Worm (Caenorhabditis elegans): Measurements from ENCODE around the gene math-18.
"Not testable (repeated sequence)": the region's sequence is repeated elsewhere in the genome, so short reads cannot be mapped to it uniquely, and the experiment has no call there.

Gene math-18

ce11 chrII:2137235-2137634 is 16.6 kb upstream of the math-18 start, which contains the start of gene C40A11.4:
TSS of gene C40A11.4 (plus strand) at chrII:2137422.
- TF ChIP-seq T22C8.4 (GFP tag; IDR thresholded peaks at IDR 0.05), result peak; percentile 32; the same call in 1 of the 2 replicates
- TF ChIP-seq ztf-29 (GFP tag; IDR thresholded peaks at IDR 0.05), result no peak

ce11 chrII:2138901-2139300 is 14.9 kb upstream of the math-18 start:
- TF ChIP-seq T22C8.4 (GFP tag; IDR thresholded peaks at IDR 0.05), result no peak
- no peak for TF ChIP-seq klf-2 (GFP tag; conservative IDR thresholded peaks at IDR 0.05)
- no peak for TF ChIP-seq ref-1 (GFP tag; conservative IDR thresholded peaks at IDR 0.05)
- TF ChIP-seq flt-1 (GFP tag; IDR thresholded peaks at IDR 0.05), result no peak
- no peak for TF ChIP-seq tab-1 (GFP tag; IDR thresholded peaks at IDR 0.05)
- no peak for TF ChIP-seq med-1 (GFP tag; optimal IDR thresholded peaks at IDR 0.05; ENCODE audit: insufficient read depth)
- no peak for TF ChIP-seq ztf-29 (GFP tag; IDR thresholded peaks at IDR 0.05)
- no peak for TF ChIP-seq cog-1 (tag; optimal IDR thresholded peaks at IDR 0.05)
- no peak for TF ChIP-seq ztf-23 (GFP tag; IDR thresholded peaks at IDR 0.05)

ce11 chrII:2140817-2141216 is 13.0 kb upstream of the math-18 start, which contains the start of gene C40A11.3:
TSS of gene C40A11.3 (plus strand) at chrII:2141117.
- TF ChIP-seq ztf-29 (GFP tag; IDR thresholded peaks at IDR 0.05), result no peak
- TF ChIP-seq flt-1 (GFP tag; IDR thresholded peaks at IDR 0.05), result no peak
- TF ChIP-seq ztf-23 (GFP tag; IDR thresholded peaks at IDR 0.05), result no peak
- no peak for TF ChIP-seq T22C8.4 (GFP tag; IDR thresholded peaks at IDR 0.05)
- TF ChIP-seq med-1 (GFP tag; optimal IDR thresholded peaks at IDR 0.05; ENCODE audit: insufficient read depth), result no peak
- TF ChIP-seq ref-1 (GFP tag; conservative IDR thresholded peaks at IDR 0.05), result no peak
- no peak for TF ChIP-seq tab-1 (GFP tag; IDR thresholded peaks at IDR 0.05)
- no peak for TF ChIP-seq klf-2 (GFP tag; conservative IDR thresholded peaks at IDR 0.05)

ce11 chrII:2145566-2145965 is 8.2 kb upstream of the math-18 start, which contains the start of gene C40A11.6:
TSS of gene C40A11.6 (minus strand) at chrII:2145666.
- TF ChIP-seq ref-1 (GFP tag; conservative IDR thresholded peaks at IDR 0.05) (no peak), med-1 (GFP tag; optimal IDR thresholded peaks at IDR 0.05; ENCODE audit: insufficient read depth) (no peak), T22C8.4 (GFP tag; IDR thresholded peaks at IDR 0.05) (no peak), tab-1 (GFP tag; IDR thresholded peaks at IDR 0.05) (no peak), ztf-23 (GFP tag; IDR thresholded peaks at IDR 0.05) (no peak), cog-1 (tag; optimal IDR thresholded peaks at IDR 0.05) (no peak), ztf-29 (GFP tag; IDR thresholded peaks at IDR 0.05) (no peak), flt-1 (GFP tag; IDR thresholded peaks at IDR 0.05) (no peak)

DNA sequence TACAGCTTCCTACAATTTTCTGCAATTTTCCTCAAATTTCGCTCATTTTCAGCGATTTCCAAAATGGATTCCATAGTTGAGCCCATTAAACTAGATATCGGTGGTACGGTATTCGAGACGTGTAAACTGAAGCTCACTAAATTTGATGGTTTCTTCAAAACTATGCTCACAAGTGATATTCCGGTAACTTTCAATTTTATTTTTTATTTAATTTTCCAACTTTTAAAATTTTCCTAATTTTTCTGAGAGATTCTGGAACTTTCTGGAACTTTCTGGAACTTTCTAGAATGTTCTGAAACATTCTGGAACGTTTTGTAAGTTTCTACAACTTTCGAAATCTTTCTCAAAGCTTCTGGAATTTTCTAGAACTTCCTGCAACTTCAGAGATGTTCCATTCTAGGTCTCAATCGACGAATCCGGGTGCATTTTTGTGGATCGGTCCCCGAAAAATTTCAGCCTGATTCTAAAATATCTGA is 6.9 kb upstream of the math-18 start, which contains the start of gene C40A11.2:
C40A11.2 (plus strand) TSS at position 51 of the 476 bp plus-strand sequence.
- no peak for TF ChIP-seq flt-1 (GFP tag; IDR thresholded peaks at IDR 0.05)
- no peak for TF ChIP-seq ztf-29 (GFP tag; IDR thresholded peaks at IDR 0.05)
- no peak for TF ChIP-seq cog-1 (tag; optimal IDR thresholded peaks at IDR 0.05)

ce11 chrII:2150485-2150985 is 3.3 kb upstream of the math-18 start, which contains the start of the genes C40A11.7 and C40A11.8:
TSS of gene C40A11.7 (minus strand) at chrII:2150585.
TSS of gene C40A11.8 (minus strand) at chrII:2150935.
- TF ChIP-seq flt-1 (GFP tag; IDR thresholded peaks at IDR 0.05), result no peak
- no peak for TF ChIP-seq med-1 (GFP tag; optimal IDR thresholded peaks at IDR 0.05; ENCODE audit: insufficient read depth)
- TF ChIP-seq cog-1 (tag; optimal IDR thresholded peaks at IDR 0.05), result no peak

ce11 chrII:2152455-2152854 is 1.4 kb upstream of the math-18 start:
- TF ChIP-seq ztf-29 (GFP tag; IDR thresholded peaks at IDR 0.05) (no peak), med-1 (GFP tag; optimal IDR thresholded peaks at IDR 0.05; ENCODE audit: insufficient read depth) (no peak), T22C8.4 (GFP tag; IDR thresholded peaks at IDR 0.05) (no peak), klf-2 (GFP tag; conservative IDR thresholded peaks at IDR 0.05) (no peak), flt-1 (GFP tag; IDR thresholded peaks at IDR 0.05) (no peak), tab-1 (GFP tag; IDR thresholded peaks at IDR 0.05) (no peak), cog-1 (tag; optimal IDR thresholded peaks at IDR 0.05) (no peak), ztf-23 (GFP tag; IDR thresholded peaks at IDR 0.05) (no peak), ref-1 (GFP tag; conservative IDR thresholded peaks at IDR 0.05) (no peak)

DNA sequence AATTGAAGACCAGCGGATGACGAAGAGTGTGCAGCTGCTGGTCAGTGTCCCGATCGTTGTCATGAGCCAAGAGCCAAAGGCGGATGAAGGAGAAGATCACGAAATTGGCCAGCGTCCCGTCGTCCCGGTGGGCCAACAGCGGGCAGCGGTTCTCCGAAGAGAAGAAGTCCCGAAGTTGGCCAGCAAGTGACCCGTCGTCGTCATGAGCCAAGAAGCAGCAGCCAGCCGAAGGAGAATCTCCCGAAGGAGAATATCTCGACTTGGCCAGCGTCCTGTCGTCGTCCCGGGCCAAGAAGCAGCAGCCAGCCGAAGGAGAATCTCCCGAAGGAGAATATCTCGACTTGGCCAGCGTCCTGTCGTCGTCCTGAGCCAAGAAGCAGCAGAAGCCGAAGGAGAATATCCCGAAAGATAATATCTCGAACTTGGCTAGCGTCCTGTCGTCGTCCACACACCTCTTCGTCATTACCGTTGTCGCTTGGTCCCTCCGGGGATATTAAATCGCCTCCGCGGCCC is 9.6 kb downstream of the math-18 start, which contains the start of gene C33C12.11:
C33C12.11 (minus strand) TSS at position 463 of the 513 bp plus-strand sequence.
- TF ChIP-seq ref-1 (GFP tag; conservative IDR thresholded peaks at IDR 0.05); klf-2 (GFP tag; conservative IDR thresholded peaks at IDR 0.05); tab-1 (GFP tag; IDR thresholded peaks at IDR 0.05): not testable (repeated sequence)

DNA sequence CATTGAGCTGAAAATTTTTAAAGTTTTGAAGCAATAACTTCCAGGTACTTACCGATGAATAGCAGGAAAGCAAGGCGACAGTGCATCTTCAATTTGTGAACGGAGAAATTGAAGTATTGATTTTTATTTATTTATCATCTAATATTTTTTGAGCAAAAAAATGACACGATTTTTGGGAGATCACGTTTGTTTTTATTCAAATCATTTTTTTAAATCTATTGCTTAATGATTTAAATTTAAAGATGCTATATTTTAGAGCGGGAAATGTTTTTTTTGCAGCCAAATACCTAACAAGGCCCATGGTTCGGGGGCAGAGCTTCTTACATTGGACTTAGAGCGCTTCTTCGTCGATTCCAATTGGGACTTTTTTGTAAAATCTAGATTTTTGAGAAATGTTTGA is 12.6 kb downstream of the math-18 start, which contains the start of gene C33C12.4:
C33C12.4 (minus strand) TSS at position 101 of the 400 bp plus-strand sequence.
- no peak for TF ChIP-seq klf-2 (GFP tag; conservative IDR thresholded peaks at IDR 0.05)
- TF ChIP-seq ztf-29 (GFP tag; IDR thresholded peaks at IDR 0.05), result no peak
- TF ChIP-seq flt-1 (GFP tag; IDR thresholded peaks at IDR 0.05), result no peak
- TF ChIP-seq T22C8.4 (GFP tag; IDR thresholded peaks at IDR 0.05), result no peak
- TF ChIP-seq tab-1 (GFP tag; IDR thresholded peaks at IDR 0.05), result no peak
- no peak for TF ChIP-seq med-1 (GFP tag; optimal IDR thresholded peaks at IDR 0.05; ENCODE audit: insufficient read depth)
- no peak for TF ChIP-seq ztf-23 (GFP tag; IDR thresholded peaks at IDR 0.05)
- no peak for TF ChIP-seq ref-1 (GFP tag; conservative IDR thresholded peaks at IDR 0.05)
- TF ChIP-seq cog-1 (tag; optimal IDR thresholded peaks at IDR 0.05), result no peak

DNA sequence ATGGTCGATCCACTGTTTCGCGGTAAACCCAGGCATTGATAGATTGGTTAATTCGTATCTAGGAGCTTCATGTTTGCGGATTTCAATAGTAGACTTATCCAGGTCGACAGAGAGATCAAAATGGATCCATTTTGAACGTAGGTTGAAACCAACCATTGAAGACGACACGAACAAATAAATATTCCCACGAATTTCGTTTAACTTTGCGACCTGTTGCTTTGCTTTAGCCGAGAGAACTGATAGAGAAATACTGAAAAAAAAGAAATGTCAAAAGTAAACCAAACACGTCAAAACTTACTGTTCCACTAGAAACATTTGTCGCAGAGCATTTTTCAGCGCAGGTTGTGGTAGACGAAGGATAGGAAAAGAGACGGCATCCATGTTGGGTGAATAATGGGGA is 14.6 kb downstream of the math-18 start, which contains the start of gene fbxb-38:
fbxb-38 (minus strand) TSS at position 390 of the 400 bp plus-strand sequence.
- TF ChIP-seq cog-1 (tag; optimal IDR thresholded peaks at IDR 0.05), result no peak
- TF ChIP-seq flt-1 (GFP tag; IDR thresholded peaks at IDR 0.05), result no peak
- no peak for TF ChIP-seq ztf-23 (GFP tag; IDR thresholded peaks at IDR 0.05)
- TF ChIP-seq med-1 (GFP tag; optimal IDR thresholded peaks at IDR 0.05; ENCODE audit: insufficient read depth), result no peak
- no peak for TF ChIP-seq tab-1 (GFP tag; IDR thresholded peaks at IDR 0.05)

Data from whole organism, midembryonic.